Fruit fly (Drosophila melanogaster): ENCODE data around the gene tal-2A.

Gene tal-2A

DNA sequence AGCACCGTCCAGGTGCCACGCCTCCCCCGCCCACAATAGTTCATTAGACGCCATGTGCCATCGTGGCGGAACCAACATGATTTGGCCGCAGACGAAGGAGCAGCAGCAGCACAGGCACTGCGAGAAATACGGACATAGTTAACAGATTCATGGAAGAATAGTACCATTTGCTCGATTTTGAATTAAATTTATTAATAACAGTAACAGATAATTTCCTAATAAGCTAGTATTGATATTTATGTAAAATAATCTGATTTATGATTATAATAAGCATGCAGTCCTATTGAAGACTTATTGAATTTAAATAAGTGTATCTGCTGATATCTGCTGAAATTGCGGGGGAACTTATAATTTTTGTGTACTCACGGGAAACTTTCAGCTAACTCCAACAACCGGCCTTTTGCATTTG, 15.6 kb upstream of the tal-2A start:
- TF ChIP-seq Chrac-16 (GFP tag; optimal IDR thresholded peaks at IDR 0.05) (no peak), CG17361 (GFP tag; IDR thresholded peaks at IDR 0.05) (peak; percentile 41; the same call in 1 of the 3 replicates), eve (GFP tag; optimal IDR thresholded peaks at IDR 0.05) (no peak), ham (GFP tag; IDR thresholded peaks at IDR 0.05) (no peak), Trl (optimal IDR thresholded peaks at IDR 0.05) (no peak), Trl (GFP tag; optimal IDR thresholded peaks at IDR 0.05) (no peak), CG31224 (GFP tag; IDR thresholded peaks at IDR 0.05) (0 out of 2 replicates have a peak, but pooled peaks have one; percentile 1), HLHmδ (GFP tag; optimal IDR thresholded peaks at IDR 0.05) (peak; percentile 27), Nf-YC (tag; optimal IDR thresholded peaks at IDR 0.05) (no peak), row (GFP tag; IDR thresholded peaks at IDR 0.05) (peak; percentile 28), CG32532 (GFP tag; IDR thresholded peaks at IDR 0.05) (no peak), CG18262 (tag; optimal IDR thresholded peaks at IDR 0.05) (peak; percentile 39), Xrp1 (GFP tag; IDR thresholded peaks at IDR 0.05) (no peak), zen (tag; optimal IDR thresholded peaks at IDR 0.05) (no peak), CG3065 (GFP tag; optimal IDR thresholded peaks at IDR 0.05) (peak; percentile 67), CG2678 (tag; optimal IDR thresholded peaks at IDR 0.05) (peak; percentile 3), CG10979 (tag; optimal IDR thresholded peaks at IDR 0.05) (peak; percentile 31), CG43689 (GFP tag; IDR thresholded peaks at IDR 0.05) (no peak), ci (GFP tag; IDR thresholded peaks at IDR 0.05) (peak; percentile 39; the same call in 1 of the 3 replicates), Sox102F (GFP tag; optimal IDR thresholded peaks at IDR 0.05) (peak; percentile 28), lola (GFP tag; optimal IDR thresholded peaks at IDR 0.05) (peak in 1 of 3 experiments; percentile 26), CG2129 (GFP tag; IDR thresholded peaks at IDR 0.05; ENCODE audit: partially characterized antibody) (no peak), pros (GFP tag; optimal IDR thresholded peaks at IDR 0.05) (no peak), Hr39 (optimal IDR thresholded peaks at IDR 0.05) (no peak), CG14710 (tag; optimal IDR thresholded peaks at IDR 0.05) (peak; percentile 8), CG13775 (GFP tag; optimal IDR thresholded peaks at IDR 0.05) (no peak), pan (optimal IDR thresholded peaks at IDR 0.05) (no peak), pan (GFP tag; optimal IDR thresholded peaks at IDR 0.05 in 1 of 2, IDR thresholded peaks at IDR 0.05 in 1 of 2) (no peak), Awh (GFP tag; IDR thresholded peaks at IDR 0.05) (peak; percentile 55; the same call in 1 of the 2 replicates), cwo (GFP tag; optimal IDR thresholded peaks at IDR 0.05) (no peak), CG31365 (tag; optimal IDR thresholded peaks at IDR 0.05) (no peak), CG9437 (GFP tag; optimal IDR thresholded peaks at IDR 0.05) (peak; percentile 11), CG7839 (tag; optimal IDR thresholded peaks at IDR 0.05) (no peak), CG31441 (GFP tag; IDR thresholded peaks at IDR 0.05) (peak; percentile 33; the same call in 1 of the 2 replicates), Xbp1 (GFP tag; optimal IDR thresholded peaks at IDR 0.05) (no peak), cas (GFP tag; IDR thresholded peaks at IDR 0.05) (no peak), gcm2 (GFP tag; optimal IDR thresholded peaks at IDR 0.05) (no peak), esg (GFP tag; conservative IDR thresholded peaks at IDR 0.05) (0 out of 2 replicates have a peak, but pooled peaks have one; percentile 15), Taf1 (GFP tag; IDR thresholded peaks at IDR 0.05) (no peak), CG7556 (GFP tag; optimal IDR thresholded peaks at IDR 0.05) (peak; percentile 22), mirr (GFP tag; optimal IDR thresholded peaks at IDR 0.05) (no peak), crp (GFP tag; optimal IDR thresholded peaks at IDR 0.05) (no peak), CG10274 (GFP tag; optimal IDR thresholded peaks at IDR 0.05) (no peak), CG15479 (GFP tag; optimal IDR thresholded peaks at IDR 0.05) (no peak), ssp (GFP tag; IDR thresholded peaks at IDR 0.05) (no peak), unc-4 (GFP tag; IDR thresholded peaks at IDR 0.05; ENCODE audit: partially characterized antibody) (no peak), tin (GFP tag; optimal IDR thresholded peaks at IDR 0.05) (peak; percentile 0), Oli (tag; optimal IDR thresholded peaks at IDR 0.05) (peak; percentile 1), pzg (GFP tag; optimal IDR thresholded peaks at IDR 0.05) (no peak), CG15514 (GFP tag; optimal IDR thresholded peaks at IDR 0.05) (no peak), dpn (GFP tag; optimal IDR thresholded peaks at IDR 0.05) (no peak)

All from whole organism, embryonic.